Fruit fly (Drosophila melanogaster) whole organism, wandering third instar larva: ENCODE data around the gene CG32537.

ENCODE experiments used
- Abd-B ChIP-seq: fragments of >200 bp; optimal IDR thresholded peaks from 2 replicates; lab custom pipeline; 2017; ENCODE audit warnings: missing biosample characterization, missing genetic modification characterization
- CG32264 ChIP-seq: fragments of 200-800 bp; sonication (Bioruptor generic); optimal IDR thresholded peaks from 2 replicates; lab custom pipeline; 2016; ENCODE audit warnings: missing biosample characterization, missing genetic modification characterization
- CG9705 ChIP-seq: fragments of 200-800 bp; sonication (Bioruptor generic); optimal IDR thresholded peaks from 2 replicates; lab custom pipeline; 2018; ENCODE audit warnings: missing biosample characterization, mild to moderate bottlenecking, missing genetic modification characterization
- CrebA ChIP-seq: fragments of 200-800 bp; sonication (Bioruptor generic); optimal IDR thresholded peaks from 2 replicates; lab custom pipeline; 2016; ENCODE audit warnings: missing biosample characterization, mild to moderate bottlenecking, missing genetic modification characterization, borderline replicate concordance
- Dfd ChIP-seq: fragments of >200 bp; optimal IDR thresholded peaks from 2 replicates; lab custom pipeline; 2017; ENCODE audit warnings: missing biosample characterization, missing genetic modification characterization
- Dif ChIP-seq: fragments of 200-275, 200-300 bp; sonication (Bioruptor generic); optimal IDR thresholded peaks from 2 replicates; lab custom pipeline; 2018; ENCODE audit warnings: missing biosample characterization, missing genetic modification characterization; ENCODE audit not compliant: partially characterized antibody
- GATAd ChIP-seq: sonication (Bioruptor generic); optimal IDR thresholded peaks from 2 replicates; lab custom pipeline; 2016; ENCODE audit warnings: missing biosample characterization, missing genetic modification characterization
- HLH106 ChIP-seq: fragments of 200-800 bp; optimal IDR thresholded peaks from 3 replicates; lab custom pipeline; 2019; ENCODE audit warnings: missing biosample characterization, mild to moderate bottlenecking, missing genetic modification characterization, moderate library complexity
- Hnf4 ChIP-seq: fragments of 200-800 bp; sonication (Bioruptor generic); optimal IDR thresholded peaks from 2 replicates; lab custom pipeline; 2016; ENCODE audit warnings: missing biosample characterization, mild to moderate bottlenecking, missing genetic modification characterization
- Hr78 ChIP-seq: fragments of >200 bp; optimal IDR thresholded peaks from 2 replicates; lab custom pipeline; 2017; ENCODE audit warnings: missing biosample characterization, missing genetic modification characterization
- Hr83 ChIP-seq: fragments of 200-300 bp; sonication (Bioruptor generic); optimal IDR thresholded peaks from 2 replicates; lab custom pipeline; 2016; ENCODE audit warnings: missing biosample characterization, mild to moderate bottlenecking, missing genetic modification characterization, moderate library complexity; ENCODE audit not compliant: poor library complexity, severe bottlenecking
- Jra ChIP-seq: sonication (Bioruptor generic); optimal IDR thresholded peaks from 2 replicates; lab custom pipeline; 2016; ENCODE audit warnings: missing biosample characterization, missing genetic modification characterization
- Mio ChIP-seq: sonication (Bioruptor generic); optimal IDR thresholded peaks from 2 replicates; lab custom pipeline; 2016; ENCODE audit warnings: missing biosample characterization, missing genetic modification characterization
- Myc ChIP-seq: fragments of >200 bp; optimal IDR thresholded peaks from 2 replicates; lab custom pipeline; 2017
- N ChIP-seq: fragments of >200 bp; optimal IDR thresholded peaks from 2 replicates; lab custom pipeline; 2018; ENCODE audit warnings: missing biosample characterization, missing external identifiers, missing genetic modification characterization
- OdsH ChIP-seq: fragments of 200-800 bp; sonication (Bioruptor generic); optimal IDR thresholded peaks from 2 replicates; lab custom pipeline; 2016; ENCODE audit warnings: missing biosample characterization, mild to moderate bottlenecking, missing genetic modification characterization
- Rel ChIP-seq, 2 experiments: fragments of 200-800 bp; sonication (Bioruptor generic) in 1 of 2; optimal IDR thresholded peaks; 2 replicates in 1 of 2; 3 replicates in 1 of 2; lab custom pipeline; 2016 to 2019; ENCODE audit warnings: mild to moderate bottlenecking in 2 of 2, missing biosample characterization in 2 of 2, missing genetic modification characterization in 2 of 2, moderate library complexity in 1 of 2
- Sp1 ChIP-seq: fragments of 200-800 bp; sonication (Bioruptor generic); optimal IDR thresholded peaks from 3 replicates; lab custom pipeline; 2019; ENCODE audit warnings: missing biosample characterization, mild to moderate bottlenecking, missing genetic modification characterization, moderate library complexity
- Vsx2 ChIP-seq: fragments of 200-300, 225-300 bp; sonication (Bioruptor generic); optimal IDR thresholded peaks from 2 replicates; lab custom pipeline; 2018; ENCODE audit warnings: missing biosample characterization, missing genetic modification characterization; ENCODE audit not compliant: partially characterized antibody
- br ChIP-seq: fragments of 200-800 bp; sonication (Bioruptor generic); optimal IDR thresholded peaks from 2 replicates; lab custom pipeline; 2016; ENCODE audit warnings: missing biosample characterization, missing genetic modification characterization
- brk ChIP-seq: fragments of 200-800 bp; sonication (Bioruptor generic); optimal IDR thresholded peaks from 2 replicates; lab custom pipeline; 2016; ENCODE audit warnings: missing biosample characterization, mild to moderate bottlenecking, missing genetic modification characterization
- dl ChIP-seq, 2 experiments: fragments of 175-275, 200-275 bp in 1 of 2; fragments of 200-275 bp in 1 of 2; sonication (Bioruptor generic); optimal IDR thresholded peaks; lab custom pipeline; 2018; ENCODE audit warnings: mild to moderate bottlenecking in 2 of 2, missing biosample characterization in 2 of 2, missing genetic modification characterization in 2 of 2, moderate library complexity in 2 of 2; ENCODE audit not compliant: partially characterized antibody in 2 of 2, insufficient read depth in 1 of 2
- dmrt93B ChIP-seq: fragments of 200-800 bp; sonication (Bioruptor generic); optimal IDR thresholded peaks from 2 replicates; lab custom pipeline; 2018; ENCODE audit warnings: missing biosample characterization, mild to moderate bottlenecking, missing genetic modification characterization
- dsf ChIP-seq: sonication (Bioruptor generic); optimal IDR thresholded peaks from 2 replicates; lab custom pipeline; 2016; ENCODE audit warnings: missing biosample characterization, missing genetic modification characterization, borderline replicate concordance
- ey ChIP-seq: fragments of 200-800 bp; sonication (Bioruptor generic); optimal IDR thresholded peaks from 2 replicates; lab custom pipeline; 2016; ENCODE audit warnings: missing biosample characterization, missing genetic modification characterization
- foxo ChIP-seq, 2 experiments: fragments of 200-800 bp; sonication (Bioruptor generic); optimal IDR thresholded peaks; 2 replicates in 1 of 2; 3 replicates in 1 of 2; lab custom pipeline; 2016 to 2017; ENCODE audit warnings: missing biosample characterization in 2 of 2, missing genetic modification characterization in 2 of 2
- fru ChIP-seq: fragments of 200-800 bp; sonication (Bioruptor generic); optimal IDR thresholded peaks from 3 replicates; lab custom pipeline; 2016; ENCODE audit warnings: missing biosample characterization, mild to moderate bottlenecking, missing genetic modification characterization
- h ChIP-seq: fragments of 200-800 bp; sonication (Bioruptor generic); optimal IDR thresholded peaks from 3 replicates; lab custom pipeline; 2016; ENCODE audit warnings: missing biosample characterization, mild to moderate bottlenecking, missing genetic modification characterization
- jim ChIP-seq: fragments of 175-275, 200-325 bp; sonication (Bioruptor generic); optimal IDR thresholded peaks from 2 replicates; lab custom pipeline; 2016; ENCODE audit warnings: missing biosample characterization, mild to moderate bottlenecking, missing genetic modification characterization
- lola ChIP-seq: fragments of >200 bp; optimal IDR thresholded peaks from 2 replicates; lab custom pipeline; 2017; ENCODE audit warnings: missing biosample characterization, missing genetic modification characterization
- pan ChIP-seq: fragments of >200 bp; optimal IDR thresholded peaks from 2 replicates; lab custom pipeline; 2017
- psq ChIP-seq: fragments of 200-800 bp; sonication (Bioruptor generic); optimal IDR thresholded peaks from 3 replicates; lab custom pipeline; 2017; ENCODE audit warnings: missing biosample characterization, mild to moderate bottlenecking, missing genetic modification characterization, moderate library complexity
- rgr ChIP-seq: fragments of 200-800 bp; sonication (Bioruptor generic); optimal IDR thresholded peaks from 3 replicates; lab custom pipeline; 2016; ENCODE audit warnings: missing biosample characterization, mild to moderate bottlenecking, missing genetic modification characterization
- sage ChIP-seq: fragments of 200-800 bp; sonication (Bioruptor generic); optimal IDR thresholded peaks from 2 replicates; lab custom pipeline; 2016; ENCODE audit warnings: missing biosample characterization, mild to moderate bottlenecking, missing genetic modification characterization
- sv ChIP-seq: fragments of 200-800 bp; sonication (Bioruptor generic); optimal IDR thresholded peaks from 3 replicates; lab custom pipeline; 2016; ENCODE audit warnings: missing biosample characterization, missing genetic modification characterization
- tai ChIP-seq: sonication (Bioruptor generic); optimal IDR thresholded peaks from 2 replicates; lab custom pipeline; 2016; ENCODE audit warnings: missing biosample characterization, missing genetic modification characterization
- usp ChIP-seq: fragments of >200 bp; optimal IDR thresholded peaks from 2 replicates; lab custom pipeline; 2017; ENCODE audit warnings: missing biosample characterization, missing genetic modification characterization
- woc ChIP-seq: sonication (Bioruptor generic); optimal IDR thresholded peaks from 2 replicates; lab custom pipeline; 2016; ENCODE audit warnings: missing biosample characterization, mild to moderate bottlenecking, missing genetic modification characterization

Gene CG32537

DNA sequence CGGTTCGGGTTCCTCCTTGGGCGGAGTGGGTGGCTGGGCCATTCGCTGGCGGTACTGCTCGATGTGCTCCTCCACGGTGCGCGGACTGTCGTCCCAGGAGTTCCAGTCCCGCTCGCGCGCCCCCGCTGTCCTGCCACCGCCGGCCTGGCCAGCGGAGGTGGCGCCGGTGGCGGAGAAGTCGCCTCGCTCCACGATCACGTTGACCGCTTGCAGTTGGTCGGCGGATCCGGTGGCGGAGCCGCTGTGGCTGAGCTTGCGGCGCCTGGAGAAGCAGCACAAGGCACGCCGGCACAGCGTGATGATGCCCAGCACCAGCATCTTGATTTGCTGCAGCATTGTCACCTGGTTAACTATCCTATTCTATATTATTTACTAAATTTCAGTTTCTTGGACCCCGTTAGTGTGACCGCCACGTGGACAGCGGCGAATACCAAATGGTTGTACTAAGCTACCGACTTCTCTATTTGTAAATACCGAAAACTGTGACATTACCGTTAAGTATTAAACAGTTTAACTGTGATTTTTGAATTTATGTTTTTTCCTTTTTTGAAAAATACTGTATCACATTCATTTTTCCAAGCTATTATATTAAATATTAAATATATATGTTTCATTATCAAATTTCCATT is at the start of gene CG32537, which contains the start of gene CG32536:
CG32537 (minus strand) TSS at position 51 of the 629 bp plus-strand sequence.
CG32536 (minus strand) TSS at position 410 of the 629 bp plus-strand sequence.
- TF ChIP-seq brk (GFP tag; lab: Kevin White, UChicago) (no peak), dmrt93B (GFP tag; lab: Kevin White, UChicago) (no peak), Hnf4 (GFP tag; lab: Kevin White, UChicago) (no peak), Sp1 (GFP tag; lab: Kevin White, UChicago) (no peak), OdsH (GFP tag; lab: Kevin White, UChicago) (no peak), Jra (no peak), Abd-B (GFP tag; lab: Kevin White, UChicago) (no peak), HLH106 (tag; lab: Kevin White, UChicago) (no peak)

DNA sequence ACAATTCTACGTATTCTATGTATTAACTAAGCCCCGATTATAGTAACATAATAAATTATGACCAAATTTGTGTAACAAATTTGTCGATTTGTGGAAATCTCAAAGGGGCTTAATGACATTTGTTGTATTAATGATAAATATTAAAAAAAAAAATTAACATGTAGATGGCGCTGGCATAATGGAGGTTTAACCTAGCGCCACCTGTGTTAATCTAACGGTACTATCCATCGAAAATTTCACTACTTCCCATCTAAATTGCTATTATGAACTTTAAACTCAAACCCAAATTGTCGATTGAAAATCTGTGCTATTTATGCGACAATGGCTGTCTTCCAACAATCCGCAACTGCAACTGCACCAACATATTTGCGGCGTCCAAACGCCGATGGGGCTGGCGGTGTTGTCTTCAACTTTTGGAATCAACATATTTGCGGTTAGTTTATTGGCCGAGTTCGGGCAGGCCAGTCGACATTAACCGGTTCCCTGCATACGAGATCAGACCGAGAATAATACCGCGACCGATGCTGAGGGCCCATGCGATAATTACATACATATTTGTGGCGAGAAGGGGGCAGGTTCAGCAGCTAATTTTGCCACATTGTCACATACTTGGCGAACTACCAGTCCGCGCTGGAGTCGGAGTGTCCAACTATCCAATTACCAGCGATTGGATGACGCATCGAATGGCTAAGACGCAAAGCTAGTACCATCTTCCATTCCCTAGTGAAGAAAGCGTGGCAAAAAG is 49.6 kb upstream of the CG32537 start:
- no peak for TF ChIP-seq dl (GFP tag; optimal IDR thresholded peaks at IDR 0.05; lab: Kevin White, UChicago; ENCODE audit: insufficient read depth in 1 of 2, partially characterized antibody in 2 of 2)
- peak; percentile 79 for TF ChIP-seq Vsx2 (GFP tag; lab: Kevin White, UChicago)
- TF ChIP-seq, all 38 proteins: peak for 1

DNA sequence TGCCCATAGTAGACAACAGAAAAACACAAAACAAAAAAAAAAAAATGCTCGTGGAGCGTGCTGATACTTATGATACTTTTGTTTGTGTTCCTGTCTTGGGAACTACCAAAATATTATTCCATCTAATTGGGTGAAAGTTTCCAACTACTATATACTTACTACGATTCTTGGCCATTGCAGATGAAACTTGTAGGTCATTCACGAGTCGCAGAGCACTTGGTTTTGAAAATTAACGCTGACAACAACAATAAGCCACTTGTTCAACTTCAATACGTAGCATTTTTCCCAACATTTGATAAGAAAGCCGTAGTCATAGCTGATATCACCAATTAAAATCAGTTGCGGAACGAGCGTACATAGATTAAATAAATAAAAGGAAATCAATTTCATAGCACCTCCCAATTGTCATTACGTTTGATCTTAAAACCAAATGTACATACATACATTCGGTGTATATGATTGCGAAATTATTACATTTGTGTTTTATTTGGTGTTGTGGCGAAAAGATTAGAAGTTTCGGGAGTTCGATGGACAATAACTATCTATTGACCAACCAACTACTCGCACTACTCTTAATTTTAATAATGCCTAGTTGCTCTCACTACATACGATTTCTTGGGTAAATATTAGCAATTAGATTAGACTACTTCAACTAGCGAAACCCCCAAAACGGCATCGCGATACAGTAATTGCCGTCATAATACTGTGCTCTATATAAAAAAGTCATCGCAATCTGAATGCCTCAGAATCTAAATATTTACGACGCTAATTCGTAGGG is 48.4 kb upstream of the CG32537 start:
- TF ChIP-seq OdsH (GFP tag; lab: Kevin White, UChicago) (no peak), br (GFP tag; lab: Kevin White, UChicago) (no peak)

DNA sequence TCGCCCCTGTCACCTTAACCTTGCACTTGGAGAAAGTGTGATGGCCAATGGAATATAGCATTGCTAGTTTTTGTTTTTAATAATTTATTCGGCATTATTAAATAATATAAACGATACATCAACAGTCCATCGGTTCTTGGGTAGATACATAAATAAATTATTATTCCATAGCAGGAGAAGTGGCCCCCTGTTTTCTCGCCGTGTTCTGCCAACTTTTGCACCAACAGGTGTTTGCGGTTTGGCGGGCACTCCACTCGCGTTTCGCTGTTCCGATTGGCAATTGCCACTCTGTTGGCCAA is 47.4 kb upstream of the CG32537 start:
- peak; percentile 35 to 93 for TF ChIP-seq foxo (GFP tag; optimal IDR thresholded peaks at IDR 0.05; lab: Kevin White, UChicago)
- TF ChIP-seq Vsx2 (GFP tag; lab: Kevin White, UChicago) = no peak
- peak; percentile 81 for TF ChIP-seq Sp1 (GFP tag; lab: Kevin White, UChicago)
- TF ChIP-seq Hr83 (GFP tag; lab: Kevin White, UChicago) = peak; percentile 2
- peak; percentile 60 for TF ChIP-seq CG32264 (GFP tag; lab: Kevin White, UChicago)
- TF ChIP-seq N (GFP tag; lab: Kevin White, UChicago) = no peak
- TF ChIP-seq Dfd (GFP tag; lab: Kevin White, UChicago) = no peak
- no peak for TF ChIP-seq usp
- TF ChIP-seq jim = no peak
- peak; percentile 91 for TF ChIP-seq h
- no peak for TF ChIP-seq dsf (GFP tag; lab: Kevin White, UChicago)
- peak; percentile 81 for TF ChIP-seq Hnf4 (GFP tag; lab: Kevin White, UChicago)
- peak; percentile 73 for TF ChIP-seq sv (GFP tag; lab: Kevin White, UChicago)
- peak; percentile 63 for TF ChIP-seq woc
- no peak for TF ChIP-seq Dif (GFP tag; lab: Kevin White, UChicago)
- TF ChIP-seq psq = peak; percentile 81
- TF ChIP-seq fru (GFP tag; lab: Kevin White, UChicago) = peak; percentile 94
- peak; percentile 91 for TF ChIP-seq rgr (GFP tag; lab: Kevin White, UChicago)
- peak; percentile 37 for TF ChIP-seq tai (GFP tag; lab: Kevin White, UChicago)
- peak; percentile 88 for TF ChIP-seq ey (GFP tag; lab: Kevin White, UChicago)
- TF ChIP-seq Hr78 (GFP tag; lab: Kevin White, UChicago) = no peak
- TF ChIP-seq Mio = no peak
- TF ChIP-seq CrebA (GFP tag; lab: Kevin White, UChicago) = peak; percentile 53
- TF ChIP-seq dl (GFP tag; optimal IDR thresholded peaks at IDR 0.05; lab: Kevin White, UChicago; ENCODE audit: insufficient read depth in 1 of 2, partially characterized antibody in 2 of 2) = no peak
- peak; percentile 84 for TF ChIP-seq HLH106 (tag; lab: Kevin White, UChicago)
- TF ChIP-seq Rel (GFP tag; optimal IDR thresholded peaks at IDR 0.05; lab: Kevin White, UChicago) = peak; percentile 12
- TF ChIP-seq Rel (tag; optimal IDR thresholded peaks at IDR 0.05; lab: Kevin White, UChicago) = peak; percentile 35
- TF ChIP-seq pan (lab: Kevin White, UChicago) = no peak
- peak; percentile 18 for TF ChIP-seq CG9705 (GFP tag; lab: Kevin White, UChicago)
- no peak for TF ChIP-seq GATAd (GFP tag; lab: Kevin White, UChicago)
- no peak for TF ChIP-seq Abd-B (GFP tag; lab: Kevin White, UChicago)
- TF ChIP-seq sage (GFP tag; lab: Kevin White, UChicago) = peak; percentile 75
- TF ChIP-seq br (GFP tag; lab: Kevin White, UChicago) = peak; percentile 94
- TF ChIP-seq OdsH (GFP tag; lab: Kevin White, UChicago) = peak; percentile 91
- peak; percentile 74 for TF ChIP-seq dmrt93B (GFP tag; lab: Kevin White, UChicago)
- peak; percentile 44 for TF ChIP-seq Jra
- peak; percentile 59 for TF ChIP-seq brk (GFP tag; lab: Kevin White, UChicago)
- no peak for TF ChIP-seq Myc (lab: Kevin White, UChicago)
- TF ChIP-seq lola (GFP tag; lab: Kevin White, UChicago) = no peak
